Worm (Caenorhabditis elegans) whole organism, L4 larva: Measurements from ENCODE around the gene nlp-63.

Experiments
- F49E8.2 ChIP-seq: sonication (generic microtip); optimal IDR thresholded peaks from 2 replicates; lab custom pipeline; 2016; ENCODE audit warnings: missing compliant biosample characterization, mild to moderate bottlenecking, missing genetic modification characterization, borderline replicate concordance
- R02D3.7 ChIP-seq: fragments of 150-350 bp; sonication (generic microtip); optimal IDR thresholded peaks from 3 replicates; lab custom pipeline; 2014; ENCODE audit warnings: missing biosample characterization, missing genetic modification characterization
- T20F7.1 ChIP-seq: fragments of 200-800 bp; sonication (Bioruptor generic); optimal IDR thresholded peaks from 2 replicates; lab custom pipeline; 2018; ENCODE audit warnings: mild to moderate bottlenecking, missing genetic modification characterization, missing compliant biosample characterization
- T26A8.4 ChIP-seq: fragments of 200-800 bp; sonication (Bioruptor generic); IDR thresholded peaks from 2 replicates; pipeline ENCODE4 v1.3.6; 2022; ENCODE audit warnings: missing genetic modification characterization, missing compliant biosample characterization
- Y105C5A.15 ChIP-seq: fragments of 200-800 bp; sonication (Bioruptor generic); IDR thresholded peaks from 2 replicates; pipeline ENCODE4 v1.3.6; 2022; ENCODE audit warnings: missing genetic modification characterization, missing compliant biosample characterization
- ZK337.2 ChIP-seq: fragments of 200-800 bp; sonication (Bioruptor generic); IDR thresholded peaks from 2 replicates; pipeline ENCODE4 v1.3.6; 2022; ENCODE audit warnings: missing genetic modification reagents, missing genetic modification characterization, missing compliant biosample characterization
- aha-1 ChIP-seq: fragments of 150-350 bp; peaks from one replicate; lab custom pipeline; 2014; ENCODE audit warnings: missing biosample characterization, missing genetic modification characterization
- ceh-20 ChIP-seq: fragments of 200-800 bp; sonication (Bioruptor generic); IDR thresholded peaks from 2 replicates; pipeline ENCODE4 v1.3.6; 2022; ENCODE audit warnings: missing genetic modification reagents, missing genetic modification characterization, missing compliant biosample characterization
- ctbp-1 ChIP-seq: fragments of 200-800 bp; sonication (Bioruptor generic); IDR thresholded peaks from 2 replicates; pipeline ENCODE4 v1.3.6; 2022; ENCODE audit warnings: missing genetic modification reagents, missing genetic modification characterization, missing compliant biosample characterization
- daf-16 ChIP-seq, 3 experiments: sonication (generic microtip); optimal IDR thresholded peaks; 2 replicates each; lab custom pipeline; 2016 to 2017; ENCODE audit warnings: missing genetic modification characterization in 3 of 3, missing genetic modification reagents in 3 of 3, mild to moderate bottlenecking in 2 of 3, missing compliant biosample characterization in 2 of 3, missing biosample characterization in 1 of 3, moderate library complexity in 1 of 3
- daf-19 ChIP-seq: fragments of 200-800 bp; sonication (Bioruptor generic); conservative IDR thresholded peaks from 2 replicates; pipeline ENCODE4 v1.3.6; 2022; ENCODE audit warnings: missing genetic modification characterization, missing compliant biosample characterization
- daf-8 ChIP-seq: fragments of 200-800 bp; sonication (Bioruptor generic); IDR thresholded peaks from 2 replicates; pipeline ENCODE4 v1.3.6; 2022; ENCODE audit warnings: missing genetic modification characterization, missing compliant biosample characterization
- dmd-6 ChIP-seq: fragments of 200-800 bp; sonication (Bioruptor generic); IDR thresholded peaks from 2 replicates; pipeline ENCODE4 v1.3.6; 2022; ENCODE audit warnings: missing genetic modification reagents, missing genetic modification characterization, missing compliant biosample characterization
- dmd-9 ChIP-seq: fragments of 200-800 bp; sonication (Bioruptor generic); IDR thresholded peaks from 2 replicates; pipeline ENCODE4 v1.3.6; 2022; ENCODE audit warnings: missing genetic modification reagents, missing genetic modification characterization, missing compliant biosample characterization
- dpl-1 ChIP-seq: fragments of 150-350 bp; optimal IDR thresholded peaks from 2 replicates; lab custom pipeline; 2014; ENCODE audit warnings: missing biosample characterization, missing genetic modification reagents, missing genetic modification characterization
- dve-1 ChIP-seq: sonication (generic microtip); optimal IDR thresholded peaks from 2 replicates; lab custom pipeline; 2017; ENCODE audit warnings: antibody characterized with exemption, mild to moderate bottlenecking, missing genetic modification characterization, missing compliant biosample characterization; ENCODE audit not compliant: insufficient read depth
- hif-1 ChIP-seq, 2 experiments: sonication (generic microtip); optimal IDR thresholded peaks; 2 replicates each; lab custom pipeline; 2016 to 2017; ENCODE audit warnings: missing compliant biosample characterization in 2 of 2, missing genetic modification characterization in 2 of 2, missing genetic modification reagents in 2 of 2, missing genotype in 2 of 2, mild to moderate bottlenecking in 1 of 2
- hlh-11 ChIP-seq: fragments of 200-800 bp; sonication (Bioruptor generic); optimal IDR thresholded peaks from 2 replicates; lab custom pipeline; 2018; ENCODE audit warnings: mild to moderate bottlenecking, missing genetic modification characterization, missing compliant biosample characterization
- hlh-30 ChIP-seq: sonication (generic microtip); optimal IDR thresholded peaks from 2 replicates; lab custom pipeline; 2017; ENCODE audit warnings: antibody characterized with exemption, mild to moderate bottlenecking, missing genetic modification characterization, missing compliant biosample characterization; ENCODE audit not compliant: insufficient read depth
- jun-1 ChIP-seq: fragments of 150-350 bp; optimal IDR thresholded peaks from 2 replicates; lab custom pipeline; 2014; ENCODE audit warnings: missing biosample characterization, missing genetic modification reagents, missing genetic modification characterization
- lin-38 ChIP-seq: fragments of 200-800 bp; sonication (Bioruptor generic); IDR thresholded peaks from 2 replicates; pipeline ENCODE4 v1.3.6; 2022; ENCODE audit warnings: missing genetic modification reagents, missing genetic modification characterization, missing compliant biosample characterization
- lir-3 ChIP-seq: sonication (generic microtip); optimal IDR thresholded peaks from 2 replicates; lab custom pipeline; 2016; ENCODE audit warnings: mild to moderate bottlenecking, missing genetic modification characterization, missing compliant biosample characterization
- lsy-2 ChIP-seq, 2 experiments: fragments of 150-350 bp in 1 of 2; sonication (generic microtip) in 1 of 2; optimal IDR thresholded peaks; 2 replicates each; lab custom pipeline; 2014 to 2017; ENCODE audit warnings: missing biosample characterization in 2 of 2, missing genetic modification characterization in 2 of 2
- madf-9 ChIP-seq: fragments of 200-800 bp; sonication (Bioruptor generic); conservative IDR thresholded peaks from 2 replicates; pipeline ENCODE4 v1.3.6; 2022; ENCODE audit warnings: missing genetic modification reagents, missing genetic modification characterization, missing compliant biosample characterization
- mep-1 ChIP-seq: fragments of 150-350 bp; sonication (generic microtip); optimal IDR thresholded peaks from 3 replicates; lab custom pipeline; 2014; ENCODE audit warnings: missing biosample characterization, missing genetic modification characterization
- mes-2 ChIP-seq: sonication (generic microtip); optimal IDR thresholded peaks from 2 replicates; lab custom pipeline; 2016; ENCODE audit warnings: missing genotype, mild to moderate bottlenecking, missing genetic modification characterization, missing compliant biosample characterization; ENCODE audit not compliant: poor library complexity, severe bottlenecking
- mxl-2 ChIP-seq: fragments of 200-800 bp; sonication (Bioruptor generic); conservative IDR thresholded peaks from 2 replicates; pipeline ENCODE4 v1.3.6; 2022; ENCODE audit warnings: missing genetic modification reagents, missing genetic modification characterization, missing compliant biosample characterization
- nhr-10 ChIP-seq: fragments of 150-350 bp; optimal IDR thresholded peaks from 2 replicates; lab custom pipeline; 2014; ENCODE audit warnings: missing biosample characterization, missing genetic modification characterization
- nhr-102 ChIP-seq: sonication (generic microtip); optimal IDR thresholded peaks from 2 replicates; lab custom pipeline; 2016; ENCODE audit warnings: mild to moderate bottlenecking, missing genetic modification characterization, moderate library complexity, missing compliant biosample characterization
- nhr-11 ChIP-seq: fragments of 150-350 bp; optimal IDR thresholded peaks from 2 replicates; lab custom pipeline; 2014; ENCODE audit warnings: missing biosample characterization, missing genetic modification characterization
- nhr-28 ChIP-seq: fragments of 150-350 bp; optimal IDR thresholded peaks from 2 replicates; lab custom pipeline; 2014; ENCODE audit warnings: missing biosample characterization, missing genetic modification characterization
- nhr-48 ChIP-seq: sonication (generic microtip); optimal IDR thresholded peaks from 2 replicates; lab custom pipeline; 2016; ENCODE audit warnings: mild to moderate bottlenecking, missing genetic modification characterization, missing compliant biosample characterization
- nhr-6 ChIP-seq: fragments of 150-350 bp; optimal IDR thresholded peaks from 2 replicates; lab custom pipeline; 2014; ENCODE audit warnings: missing biosample characterization, missing genetic modification characterization
- nhr-77 ChIP-seq: fragments of 150-350 bp; optimal IDR thresholded peaks from 2 replicates; lab custom pipeline; 2014; ENCODE audit warnings: missing biosample characterization, missing genetic modification characterization
- php-3 ChIP-seq: fragments of 200-800 bp; sonication (Bioruptor generic); IDR thresholded peaks from 2 replicates; pipeline ENCODE4 v1.3.6; 2022; ENCODE audit warnings: missing genetic modification reagents, missing genetic modification characterization, missing compliant biosample characterization
- pqm-1 ChIP-seq: sonication (generic microtip); optimal IDR thresholded peaks from 2 replicates; lab custom pipeline; 2017; ENCODE audit warnings: missing biosample characterization, missing genetic modification characterization
- rbr-2 ChIP-seq: sonication (generic microtip); optimal IDR thresholded peaks from 2 replicates; lab custom pipeline; 2016; ENCODE audit warnings: missing genotype, missing genetic modification characterization, missing compliant biosample characterization
- unc-130 ChIP-seq: sonication (generic microtip); optimal IDR thresholded peaks from 2 replicates; lab custom pipeline; 2016; ENCODE audit warnings: missing genetic modification reagents, missing genetic modification characterization, missing compliant biosample characterization
- unc-39 ChIP-seq: sonication (generic microtip); optimal IDR thresholded peaks from 2 replicates; lab custom pipeline; 2017; ENCODE audit warnings: missing biosample characterization, missing genetic modification characterization
- zag-1 ChIP-seq: fragments of 150-350 bp; optimal IDR thresholded peaks from 2 replicates; lab custom pipeline; 2014; ENCODE audit warnings: missing biosample characterization, missing genetic modification characterization
- zip-11 ChIP-seq: fragments of 200-800 bp; sonication (Bioruptor generic); IDR thresholded peaks from 2 replicates; pipeline ENCODE4 v1.3.6; 2022; ENCODE audit warnings: missing genetic modification characterization, missing compliant biosample characterization
- zip-2 ChIP-seq: fragments of 150-350 bp; optimal IDR thresholded peaks from 2 replicates; lab custom pipeline; 2014; ENCODE audit warnings: missing biosample characterization, missing genetic modification characterization

Gene nlp-63

ce11 chrII:10197091-10197675 is 42.0 kb downstream of the nlp-63 start, which contains the start of gene R05H5.3 (continued):
- no peak for TF ChIP-seq php-3 (GFP tag; lab: Robert Waterston, UW)
- TF ChIP-seq zag-1 (tag; lab: Kevin White, UChicago): no peak
- TF ChIP-seq Y105C5A.15: no peak
- TF ChIP-seq, all 104 proteins: peak for 15

ce11 chrII:10198486-10198885 is 43.3 kb downstream of the nlp-63 start:
- TF ChIP-seq aha-1 (tag; lab: Kevin White, UChicago): peak; percentile 91
- TF ChIP-seq dmd-6 (GFP tag; lab: Robert Waterston, UW): no peak

- TF ChIP-seq T20F7.1 (GFP tag; lab: Kevin White, UChicago) (no peak), madf-9 (no peak), dve-1 (tag; lab: Kevin White, UChicago) (no peak), nhr-102 (tag; lab: Kevin White, UChicago) (no peak), ctbp-1 (GFP tag; lab: Robert Waterston, UW) (no peak), nhr-10 (no peak), ZK337.2 (GFP tag; lab: Robert Waterston, UW) (no peak), F49E8.2 (no peak), daf-16 (GFP tag; optimal IDR thresholded peaks at IDR 0.05; lab: Kevin White, UChicago) (no peak), daf-16 (tag; optimal IDR thresholded peaks at IDR 0.05; lab: Kevin White, UChicago) (no peak), dmd-9 (no peak), hlh-11 (no peak)
- TF ChIP-seq, all 104 proteins: peak for 0
These were observed 44.7 kb downstream of the nlp-63 start, which contains the start of gene R05H5.4 for ce11 chrII:10199906-10200305. Gene R05H5.4 (minus strand): TSS chrII:10200006.

- TF ChIP-seq mxl-2 (GFP tag; lab: Robert Waterston, UW) (no peak), R02D3.7 (tag; lab: Kevin White, UChicago) (peak; percentile 19), T26A8.4 (peak; percentile 52; the same call in 1 of the 2 replicates), mes-2 (tag; lab: Kevin White, UChicago) (peak; percentile 97), mep-1 (tag; lab: Kevin White, UChicago) (peak; percentile 38), lsy-2 (tag; optimal IDR thresholded peaks at IDR 0.05; lab: Kevin White, UChicago) (peak in 1 of 2 experiments; percentile 91), ceh-20 (GFP tag; lab: Robert Waterston, UW) (no peak), unc-130 (GFP tag; lab: Kevin White, UChicago) (peak; percentile 56), nhr-11 (peak; percentile 52), nhr-6 (peak; percentile 43), lir-3 (tag; lab: Kevin White, UChicago) (no peak), dmd-6 (GFP tag; lab: Robert Waterston, UW) (peak; percentile 30; the same call in 1 of the 2 replicates), daf-19 (GFP tag; lab: Robert Waterston, UW) (0 out of 2 replicates have a peak, but pooled peaks have one; percentile 29), daf-16 (GFP tag; optimal IDR thresholded peaks at IDR 0.05; lab: Kevin White, UChicago) (no peak), daf-16 (tag; optimal IDR thresholded peaks at IDR 0.05; lab: Kevin White, UChicago) (peak; percentile 31), rbr-2 (tag; lab: Kevin White, UChicago) (peak; percentile 40), nhr-102 (tag; lab: Kevin White, UChicago) (peak; percentile 24), hlh-30 (tag; lab: Kevin White, UChicago) (peak; percentile 28), nhr-28 (tag; lab: Kevin White, UChicago) (peak; percentile 72), zip-2 (no peak), pqm-1 (tag; lab: Kevin White, UChicago) (peak; percentile 7), lin-38 (GFP tag; lab: Robert Waterston, UW) (peak; percentile 58), daf-8 (GFP tag; lab: Robert Waterston, UW) (no peak), T20F7.1 (GFP tag; lab: Kevin White, UChicago) (peak; percentile 74), php-3 (GFP tag; lab: Robert Waterston, UW) (no peak), aha-1 (tag; lab: Kevin White, UChicago) (peak; percentile 30), unc-39 (tag; lab: Kevin White, UChicago) (no peak), hif-1 (tag; optimal IDR thresholded peaks at IDR 0.05; lab: Kevin White, UChicago) (peak in 1 of 2 experiments; percentile 68), jun-1 (tag; lab: Kevin White, UChicago) (no peak), zip-11 (GFP tag; lab: Robert Waterston, UW) (no peak), nhr-48 (tag; lab: Kevin White, UChicago) (peak; percentile 2), nhr-77 (tag; lab: Kevin White, UChicago) (peak; percentile 16), dve-1 (tag; lab: Kevin White, UChicago) (peak; percentile 57), dpl-1 (GFP tag; lab: Kevin White, UChicago) (peak; percentile 59)
- TF ChIP-seq, all 104 proteins: peak for 24
These were observed 45.6 kb downstream of the nlp-63 start, which contains the start of gene arv-1 for ce11 chrII:10200759-10201158. Gene arv-1 (minus strand): TSS chrII:10200823.
